Worm (Caenorhabditis elegans) whole organism, L1 larva: Measurements from ENCODE around the gene ZK892.5.

ENCODE experiments used
- C16A3.4 ChIP-seq: fragments of 150-350 bp; optimal IDR thresholded peaks from 2 replicates; lab custom pipeline; 2014; ENCODE audit warnings: missing biosample characterization, missing genetic modification characterization
- Y116A8C.19 ChIP-seq: sonication (generic microtip); optimal IDR thresholded peaks from 2 replicates; lab custom pipeline; 2016; ENCODE audit warnings: missing compliant biosample characterization, missing genetic modification characterization, borderline replicate concordance
- aha-1 ChIP-seq: fragments of 150-350 bp; optimal IDR thresholded peaks from 2 replicates; lab custom pipeline; 2014; ENCODE audit warnings: missing biosample characterization, missing genetic modification characterization
- alr-1 ChIP-seq: fragments of 200-800 bp; sonication (Bioruptor generic); optimal IDR thresholded peaks from 2 replicates; lab custom pipeline; 2018; ENCODE audit warnings: borderline replicate concordance, mild to moderate bottlenecking, missing genetic modification characterization, missing compliant biosample characterization
- aly-2 ChIP-seq: fragments of 150-350 bp; optimal IDR thresholded peaks from 2 replicates; lab custom pipeline; 2014; ENCODE audit warnings: missing biosample characterization, missing genetic modification characterization
- ama-1 ChIP-seq: fragments of 150-350 bp; optimal IDR thresholded peaks from 2 replicates; lab custom pipeline; 2014
- ceh-8 ChIP-seq: fragments of 200-800 bp; sonication (Bioruptor generic); optimal IDR thresholded peaks from 2 replicates; lab custom pipeline; 2018; ENCODE audit warnings: mild to moderate bottlenecking, missing genetic modification characterization, moderate library complexity, missing compliant biosample characterization
- ceh-82 ChIP-seq, 3 experiments: fragments of 150-350 bp in 1 of 3; sonication (generic microtip) in 2 of 3; optimal IDR thresholded peaks; 2 replicates each; lab custom pipeline; 2014 to 2017; ENCODE audit warnings: missing biosample characterization in 3 of 3, missing genetic modification characterization in 3 of 3
- ces-1 ChIP-seq: fragments of 150-350 bp; optimal IDR thresholded peaks from 2 replicates; lab custom pipeline; 2014; ENCODE audit warnings: missing biosample characterization, missing genetic modification reagents, missing genetic modification characterization
- efl-1 ChIP-seq, 4 experiments: fragments of 150-350 bp; optimal IDR thresholded peaks in 3 of 4; peaks in 1 of 4; 1 replicate in 1 of 4; 2 replicates in 3 of 4; lab custom pipeline; 2014; ENCODE audit warnings: missing biosample characterization in 2 of 4, missing genetic modification characterization in 2 of 4, missing genetic modification reagents in 2 of 4
- efl-3 ChIP-seq: fragments of 200-800 bp; sonication (Bioruptor generic); optimal IDR thresholded peaks from 2 replicates; lab custom pipeline; 2018; ENCODE audit warnings: mild to moderate bottlenecking, missing genetic modification characterization, missing compliant biosample characterization
- egl-13 ChIP-seq: sonication (generic microtip); optimal IDR thresholded peaks from 2 replicates; lab custom pipeline; 2016; ENCODE audit warnings: missing genotype, missing genetic modification reagents, missing genetic modification characterization, missing compliant biosample characterization
- egl-27 ChIP-seq, 2 experiments: fragments of 150-350 bp in 1 of 2; sonication (generic microtip); optimal IDR thresholded peaks; 3 replicates each; lab custom pipeline; 2017 to 2018; ENCODE audit warnings: missing biosample characterization in 2 of 2, missing genetic modification characterization in 2 of 2, missing genetic modification reagents in 2 of 2
- elt-2 ChIP-seq: sonication (generic microtip); optimal IDR thresholded peaks from 2 replicates; lab custom pipeline; 2016; ENCODE audit warnings: missing genetic modification characterization, mild to moderate bottlenecking, inconsistent platforms, missing compliant biosample characterization, missing genetic modification reagents
- ets-5 ChIP-seq: fragments of 200-800 bp; sonication (Bioruptor generic); IDR thresholded peaks from 2 replicates; pipeline ENCODE4 v1.3.6; 2022; ENCODE audit warnings: missing genetic modification characterization, missing compliant biosample characterization
- fos-1 ChIP-seq: fragments of 150-350 bp; optimal IDR thresholded peaks from 2 replicates; lab custom pipeline; 2014; ENCODE audit warnings: missing biosample characterization, missing genetic modification characterization
- hlh-17 ChIP-seq: fragments of 200-800 bp; sonication (Bioruptor generic); optimal IDR thresholded peaks from 2 replicates; lab custom pipeline; 2018; ENCODE audit warnings: missing genetic modification characterization, mild to moderate bottlenecking, missing compliant biosample characterization, moderate library complexity, borderline replicate concordance
- hlh-4 ChIP-seq: sonication (generic microtip); optimal IDR thresholded peaks from 2 replicates; lab custom pipeline; 2016; ENCODE audit warnings: mild to moderate bottlenecking, missing genetic modification characterization, missing compliant biosample characterization
- isw-1 ChIP-seq: fragments of 200-800 bp; sonication (Bioruptor generic); IDR thresholded peaks from 2 replicates; pipeline ENCODE4 v1.3.6; 2022; ENCODE audit warnings: missing genetic modification characterization, missing compliant biosample characterization
- jun-1 ChIP-seq: fragments of 150-350 bp; optimal IDR thresholded peaks from 2 replicates; lab custom pipeline; 2014; ENCODE audit warnings: missing biosample characterization, missing genetic modification reagents, missing genetic modification characterization
- lin-13 ChIP-seq: fragments of 150-350 bp; optimal IDR thresholded peaks from 2 replicates; lab custom pipeline; 2014; ENCODE audit warnings: missing biosample characterization, missing genetic modification reagents, missing genetic modification characterization
- lin-14 ChIP-seq: fragments of 200-800 bp; sonication (Bioruptor generic); optimal IDR thresholded peaks from 2 replicates; lab custom pipeline; 2018; ENCODE audit warnings: mild to moderate bottlenecking, missing genetic modification characterization, moderate library complexity, missing compliant biosample characterization
- lin-15B ChIP-seq: fragments of 150-350 bp; sonication (generic microtip); optimal IDR thresholded peaks from 3 replicates; lab custom pipeline; 2014; ENCODE audit warnings: missing biosample characterization, missing genetic modification characterization
- lin-35 ChIP-seq, 2 experiments: fragments of 150-350 bp; optimal IDR thresholded peaks; 2 replicates each; lab custom pipeline; 2014; ENCODE audit warnings: missing biosample characterization in 2 of 2, missing genetic modification characterization in 2 of 2, missing genetic modification reagents in 2 of 2
- lin-39 ChIP-seq: fragments of 150-350 bp; optimal IDR thresholded peaks from 2 replicates; lab custom pipeline; 2014; ENCODE audit warnings: missing biosample characterization, missing genetic modification reagents, missing genetic modification characterization
- lir-3 ChIP-seq: sonication (generic microtip); optimal IDR thresholded peaks from 2 replicates; lab custom pipeline; 2016; ENCODE audit warnings: mild to moderate bottlenecking, missing genetic modification characterization, moderate library complexity, missing compliant biosample characterization; ENCODE audit not compliant: poor library complexity
- nhr-12 ChIP-seq: sonication (generic microtip); optimal IDR thresholded peaks from 2 replicates; lab custom pipeline; 2017; ENCODE audit warnings: missing biosample characterization, missing genetic modification characterization
- nhr-20 ChIP-seq: sonication (generic microtip); optimal IDR thresholded peaks from 2 replicates; lab custom pipeline; 2016; ENCODE audit warnings: mild to moderate bottlenecking, missing genetic modification characterization, missing compliant biosample characterization
- nhr-237 ChIP-seq: fragments of 150-350 bp; optimal IDR thresholded peaks from 2 replicates; lab custom pipeline; 2014; ENCODE audit warnings: missing biosample characterization, missing genetic modification characterization
- nhr-47 ChIP-seq: sonication (generic microtip); optimal IDR thresholded peaks from 2 replicates; lab custom pipeline; 2016; ENCODE audit warnings: mild to moderate bottlenecking, missing genetic modification characterization, moderate library complexity, missing compliant biosample characterization
- nhr-76 ChIP-seq: sonication (generic microtip); optimal IDR thresholded peaks from 2 replicates; lab custom pipeline; 2017; ENCODE audit warnings: missing biosample characterization, missing genetic modification characterization
- nhr-84 ChIP-seq: sonication (generic microtip); optimal IDR thresholded peaks from 2 replicates; lab custom pipeline; 2017; ENCODE audit warnings: missing biosample characterization, missing genetic modification characterization
- nhr-85 ChIP-seq: sonication (generic microtip); peaks from one replicate; lab custom pipeline; 2016; ENCODE audit warnings: missing genetic modification characterization, inconsistent platforms, missing compliant biosample characterization
- nhr-90 ChIP-seq: sonication (generic microtip); optimal IDR thresholded peaks from 2 replicates; lab custom pipeline; 2016; ENCODE audit warnings: mild to moderate bottlenecking, missing genetic modification characterization, missing compliant biosample characterization; ENCODE audit not compliant: poor library complexity
- pqm-1 ChIP-seq: sonication (generic microtip); optimal IDR thresholded peaks from 3 replicates; lab custom pipeline; 2017; ENCODE audit warnings: missing biosample characterization, missing genetic modification characterization
- skn-1 ChIP-seq: fragments of 150-350 bp; optimal IDR thresholded peaks from 2 replicates; lab custom pipeline; 2014; ENCODE audit warnings: missing biosample characterization, missing genetic modification characterization
- snpc-4 ChIP-seq: fragments of 150-350 bp; optimal IDR thresholded peaks from 2 replicates; lab custom pipeline; 2014; ENCODE audit warnings: missing biosample characterization, missing genetic modification characterization
- snu-23 ChIP-seq: sonication (generic microtip); optimal IDR thresholded peaks from 2 replicates; lab custom pipeline; 2016; ENCODE audit warnings: missing genetic modification characterization, missing compliant biosample characterization
- sox-4 ChIP-seq: sonication (generic microtip); optimal IDR thresholded peaks from 2 replicates; lab custom pipeline; 2016; ENCODE audit warnings: missing genetic modification characterization, missing compliant biosample characterization
- sptf-1 ChIP-seq: fragments of 150-350 bp; optimal IDR thresholded peaks from 2 replicates; lab custom pipeline; 2014; ENCODE audit warnings: missing biosample characterization, missing genetic modification characterization
- swsn-7 ChIP-seq: sonication (generic microtip); optimal IDR thresholded peaks from 2 replicates; lab custom pipeline; 2016; ENCODE audit warnings: missing genetic modification characterization, missing compliant biosample characterization
- tbx-2 ChIP-seq: sonication (generic microtip); optimal IDR thresholded peaks from 2 replicates; lab custom pipeline; 2016; ENCODE audit warnings: missing genetic modification characterization, missing compliant biosample characterization
- tlp-1 ChIP-seq: fragments of 150-350 bp; optimal IDR thresholded peaks from 2 replicates; lab custom pipeline; 2014; ENCODE audit warnings: missing biosample characterization, missing genetic modification characterization
- unc-62 ChIP-seq: fragments of 150-350 bp; optimal IDR thresholded peaks from 2 replicates; lab custom pipeline; 2014; ENCODE audit warnings: missing biosample characterization, missing genetic modification reagents, missing genetic modification characterization
- xbp-1 ChIP-seq: sonication (generic microtip); optimal IDR thresholded peaks from 2 replicates; lab custom pipeline; 2016; ENCODE audit warnings: missing genetic modification characterization, missing compliant biosample characterization
- zag-1 ChIP-seq: fragments of 150-350 bp; optimal IDR thresholded peaks from 2 replicates; lab custom pipeline; 2014; ENCODE audit warnings: missing biosample characterization, missing genetic modification characterization
- ztf-4 ChIP-seq: fragments of 150-350 bp; optimal IDR thresholded peaks from 2 replicates; lab custom pipeline; 2014; ENCODE audit warnings: missing biosample characterization, missing genetic modification characterization

Gene ZK892.5

ce11 chrII:9965325-9965724 lies 42.7 kb upstream of the ZK892.5 start:
- TF ChIP-seq nhr-47 (tag; lab: Kevin White, UChicago) (no peak), lin-13 (no peak), C16A3.4 (tag; lab: Kevin White, UChicago) (no peak), snpc-4 (tag; lab: Kevin White, UChicago) (no peak), tbx-2 (peak; percentile 37), nhr-12 (tag; lab: Kevin White, UChicago) (no peak), lin-39 (tag; lab: Kevin White, UChicago) (no peak), Y116A8C.19 (tag; lab: Kevin White, UChicago) (no peak)

- TF ChIP-seq sptf-1 (tag; lab: Kevin White, UChicago) = no peak
- no peak for TF ChIP-seq ceh-8 (GFP tag; lab: Kevin White, UChicago)
- TF ChIP-seq efl-1 (optimal IDR thresholded peaks at IDR 0.05; lab: Kevin White, UChicago) = no peak
- peak in 1 of 2 experiments; percentile 86 for TF ChIP-seq efl-1 (GFP tag; optimal IDR thresholded peaks at IDR 0.05 in 1 of 2; lab: Kevin White, UChicago)
- peak; percentile 3 for TF ChIP-seq nhr-90 (tag; lab: Kevin White, UChicago)
- no peak for TF ChIP-seq swsn-7 (tag; lab: Kevin White, UChicago)
- TF ChIP-seq elt-2 = peak; percentile 4
- TF ChIP-seq nhr-85 (tag; lab: Kevin White, UChicago) = peak; percentile 57
Measured at ce11 chrII:9966954-9967353, 41.1 kb upstream of the ZK892.5 start, which contains the start of gene dtmk-1. TSS of gene dtmk-1 (minus strand) at chrII:9967099.

- peak; percentile 66 to 86 for TF ChIP-seq efl-1 (optimal IDR thresholded peaks at IDR 0.05; lab: Kevin White, UChicago)
- TF ChIP-seq efl-1 (GFP tag; optimal IDR thresholded peaks at IDR 0.05 in 1 of 2; lab: Kevin White, UChicago) = peak; percentile 87 to 97
- TF ChIP-seq pqm-1 (tag; lab: Kevin White, UChicago) = no peak
- TF ChIP-seq nhr-90 (tag; lab: Kevin White, UChicago) = peak; percentile 46
- TF ChIP-seq tlp-1 (tag; lab: Kevin White, UChicago) = no peak
- no peak for TF ChIP-seq nhr-84 (tag; lab: Kevin White, UChicago)
- no peak for TF ChIP-seq ama-1 (lab: Kevin White, UChicago)
- TF ChIP-seq sox-4 (tag; lab: Kevin White, UChicago) = no peak
- TF ChIP-seq snpc-4 (tag; lab: Kevin White, UChicago) = peak; percentile 23
- TF ChIP-seq xbp-1 (tag; lab: Kevin White, UChicago) = peak; percentile 61
- TF ChIP-seq hlh-17 (GFP tag; lab: Kevin White, UChicago) = no peak
- no peak for TF ChIP-seq efl-3 (GFP tag; lab: Kevin White, UChicago)
- TF ChIP-seq aha-1 = peak; percentile 15
- no peak for TF ChIP-seq nhr-237 (tag; lab: Kevin White, UChicago)
- no peak for TF ChIP-seq hlh-4 (tag; lab: Kevin White, UChicago)
- peak; percentile 43 for TF ChIP-seq egl-13 (tag; lab: Kevin White, UChicago)
- TF ChIP-seq ces-1 (GFP tag; lab: Kevin White, UChicago) = no peak
- TF ChIP-seq nhr-47 (tag; lab: Kevin White, UChicago) = peak; percentile 69
- peak in 2 of 3 experiments; percentile 28 to 48 for TF ChIP-seq ceh-82 (tag; optimal IDR thresholded peaks at IDR 0.05; lab: Kevin White, UChicago)
- no peak for TF ChIP-seq alr-1 (tag; lab: Kevin White, UChicago)
- TF ChIP-seq fos-1 (tag; lab: Kevin White, UChicago) = no peak
- TF ChIP-seq lir-3 (tag; lab: Kevin White, UChicago) = peak; percentile 86
- peak; percentile 87 to 92 for TF ChIP-seq lin-35 (GFP tag; optimal IDR thresholded peaks at IDR 0.05; lab: Kevin White, UChicago)
- TF ChIP-seq ztf-4 (tag; lab: Kevin White, UChicago) = no peak
- TF ChIP-seq egl-27 (tag; optimal IDR thresholded peaks at IDR 0.05; lab: Kevin White, UChicago) = no peak
- peak; percentile 71 for TF ChIP-seq nhr-20 (tag; lab: Kevin White, UChicago)
- TF ChIP-seq skn-1 = peak; percentile 83
- no peak for TF ChIP-seq Y116A8C.19 (tag; lab: Kevin White, UChicago)
- no peak for TF ChIP-seq nhr-76 (tag; lab: Kevin White, UChicago)
- no peak for TF ChIP-seq jun-1 (tag; lab: Kevin White, UChicago)
- peak; percentile 59 for TF ChIP-seq isw-1 (GFP tag; lab: Robert Waterston, UW)
- no peak for TF ChIP-seq ets-5 (GFP tag; lab: Robert Waterston, UW)
- no peak for TF ChIP-seq unc-62 (GFP tag; lab: Kevin White, UChicago)
- no peak for TF ChIP-seq elt-2
- TF ChIP-seq zag-1 (tag; lab: Kevin White, UChicago) = no peak
- TF ChIP-seq lin-14 (GFP tag; lab: Kevin White, UChicago) = peak; percentile 75
- no peak for TF ChIP-seq aly-2 (tag; lab: Kevin White, UChicago)
- peak; percentile 54 for TF ChIP-seq lin-15B
- peak; percentile 75 for TF ChIP-seq snu-23
Measured at ce11 chrII:9967999-9968706, 39.9 kb upstream of the ZK892.5 start, which contains the start of the genes R53.4 and psf-1. TSS of gene R53.4 (minus strand) at chrII:9968049. TSS of gene psf-1 (plus strand) at chrII:9968673.
